Worm (Caenorhabditis elegans) whole organism, L4/young adult: ENCODE data around the gene lgc-56.

Experiments
- W03F9.2 ChIP-seq: fragments of 150-350 bp; optimal IDR thresholded peaks from 2 replicates; lab custom pipeline; 2014; ENCODE audit warnings: missing biosample characterization, missing genetic modification characterization
- dao-5 ChIP-seq: sonication (generic microtip); optimal IDR thresholded peaks from 2 replicates; lab custom pipeline; 2016; ENCODE audit warnings: missing genotype, missing genetic modification characterization, moderate library complexity, missing compliant biosample characterization
- him-1 ChIP-seq: sonication (generic microtip); optimal IDR thresholded peaks from 2 replicates; lab custom pipeline; 2016; ENCODE audit warnings: missing genotype, missing genetic modification reagents, missing genetic modification characterization, missing compliant biosample characterization

DNA sequence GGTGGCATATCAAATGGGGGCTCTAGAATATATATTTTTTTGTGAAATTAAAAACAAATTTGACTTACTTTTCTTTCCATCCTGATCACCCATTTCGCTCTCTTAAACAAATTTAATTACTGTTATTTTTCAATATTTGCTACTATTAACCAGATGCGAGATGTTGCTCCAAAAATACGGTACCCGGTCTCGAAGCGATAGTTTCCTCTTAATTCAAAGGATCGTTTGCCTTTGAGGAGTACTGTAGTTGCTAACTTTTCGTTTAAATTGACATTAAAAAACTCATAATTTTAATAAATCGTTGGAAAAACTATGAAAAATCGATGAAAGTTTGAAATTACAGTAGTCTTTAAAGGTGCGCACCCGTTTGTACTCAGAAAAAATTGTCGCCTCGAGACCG is 46.8 kb upstream of the lgc-56 start, which contains the start of gene C04G6.4:
- TF ChIP-seq W03F9.2 (tag; lab: Kevin White, UChicago) (no peak), him-1 (tag; lab: Kevin White, UChicago) (no peak), dao-5 (tag; lab: Kevin White, UChicago) (no peak)
